Worm (Caenorhabditis elegans) whole organism, L1 larva: ENCODE measurements around the gene R07E4.3.

ENCODE experiments used
- C34B4.2 ChIP-seq: sonication (generic microtip); optimal IDR thresholded peaks from 2 replicates; lab custom pipeline; 2017; ENCODE audit warnings: mild to moderate bottlenecking, missing genetic modification characterization, missing compliant biosample characterization
- lin-39 ChIP-seq: fragments of 150-350 bp; optimal IDR thresholded peaks from 2 replicates; lab custom pipeline; 2014; ENCODE audit warnings: missing biosample characterization, missing genetic modification reagents, missing genetic modification characterization
- lsy-2 ChIP-seq, 2 experiments: fragments of 150-350 bp; optimal IDR thresholded peaks; 2 replicates each; lab custom pipeline; 2014; ENCODE audit warnings: missing biosample characterization in 2 of 2, missing genetic modification characterization in 2 of 2
- mdl-1 ChIP-seq, 2 experiments: fragments of 150-350 bp; optimal IDR thresholded peaks; 2 replicates each; lab custom pipeline; 2014 to 2017; ENCODE audit warnings: missing biosample characterization in 2 of 2, missing genetic modification characterization in 2 of 2, inconsistent platforms in 1 of 2
- nhr-12 ChIP-seq: sonication (generic microtip); optimal IDR thresholded peaks from 2 replicates; lab custom pipeline; 2017; ENCODE audit warnings: missing biosample characterization, missing genetic modification characterization
- nhr-71 ChIP-seq: sonication (generic microtip); optimal IDR thresholded peaks from 2 replicates; lab custom pipeline; 2016; ENCODE audit warnings: mild to moderate bottlenecking, missing genetic modification characterization, moderate library complexity, missing compliant biosample characterization
- snu-23 ChIP-seq: sonication (generic microtip); optimal IDR thresholded peaks from 2 replicates; lab custom pipeline; 2016; ENCODE audit warnings: missing genetic modification characterization, missing compliant biosample characterization
- sup-37 ChIP-seq: fragments of 200-800 bp; sonication (Bioruptor generic); optimal IDR thresholded peaks from 2 replicates; lab custom pipeline; 2018; ENCODE audit warnings: mild to moderate bottlenecking, missing genetic modification characterization, missing compliant biosample characterization
- unc-62 ChIP-seq: fragments of 150-350 bp; optimal IDR thresholded peaks from 2 replicates; lab custom pipeline; 2014; ENCODE audit warnings: missing biosample characterization, missing genetic modification reagents, missing genetic modification characterization
- zip-4 ChIP-seq: fragments of 200-800 bp; sonication (Bioruptor generic); optimal IDR thresholded peaks from 2 replicates; lab custom pipeline; 2018; ENCODE audit warnings: mild to moderate bottlenecking, missing genetic modification characterization, moderate library complexity, missing compliant biosample characterization
- ztf-11 ChIP-seq, 2 experiments: sonication (generic microtip); optimal IDR thresholded peaks; 2 replicates each; lab custom pipeline; 2016 to 2017; ENCODE audit warnings: missing genetic modification characterization in 2 of 2, missing biosample characterization in 1 of 2, missing compliant biosample characterization in 1 of 2
- ztf-4 ChIP-seq: fragments of 150-350 bp; optimal IDR thresholded peaks from 2 replicates; lab custom pipeline; 2014; ENCODE audit warnings: missing biosample characterization, missing genetic modification characterization

DNA sequence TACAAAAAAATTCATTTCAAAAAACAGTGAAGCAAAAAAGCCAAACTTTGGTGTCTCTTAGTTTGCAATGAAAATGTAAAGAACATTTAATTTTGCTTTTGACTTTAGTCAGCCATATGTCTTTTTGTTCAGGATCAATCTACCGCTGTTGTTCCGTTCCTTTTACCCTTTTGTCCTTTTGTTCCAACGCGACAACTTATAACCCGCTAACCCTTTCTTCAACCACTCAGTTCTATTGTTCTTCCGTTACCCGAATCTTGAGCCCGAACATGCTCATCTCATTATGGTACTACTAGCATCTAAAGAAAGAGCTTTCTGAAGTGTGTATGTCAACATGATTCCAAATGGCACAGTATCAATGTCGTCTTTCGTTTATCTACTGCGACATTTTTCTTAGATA, 40.7 kb downstream of the R07E4.3 start:
- TF ChIP-seq nhr-12 (tag; lab: Kevin White, UChicago) = no peak
- TF ChIP-seq unc-62 (GFP tag; lab: Kevin White, UChicago) = no peak
- TF ChIP-seq ztf-4 (tag; lab: Kevin White, UChicago) = no peak
- TF ChIP-seq C34B4.2 (tag; lab: Kevin White, UChicago) = no peak
- TF ChIP-seq ztf-11 (tag; optimal IDR thresholded peaks at IDR 0.05; lab: Kevin White, UChicago) = no peak
- no peak for TF ChIP-seq nhr-71 (tag; lab: Kevin White, UChicago)
- TF ChIP-seq mdl-1 (tag; optimal IDR thresholded peaks at IDR 0.05; lab: Kevin White, UChicago) = no peak
- no peak for TF ChIP-seq lsy-2 (tag; optimal IDR thresholded peaks at IDR 0.05; lab: Kevin White, UChicago)
- no peak for TF ChIP-seq sup-37 (GFP tag; lab: Kevin White, UChicago)
- TF ChIP-seq lin-39 = no peak
- no peak for TF ChIP-seq zip-4 (GFP tag; lab: Kevin White, UChicago)
- TF ChIP-seq snu-23 (GFP tag; lab: Kevin White, UChicago) = no peak
